Worm (Caenorhabditis elegans) whole organism, L1 larva: ENCODE results near the gene F56H9.9.

Experiments
- egl-27 ChIP-seq, 2 experiments: fragments of 150-350 bp in 1 of 2; sonication (generic microtip); optimal IDR thresholded peaks; 3 replicates each; lab custom pipeline; 2017 to 2018; ENCODE audit warnings: missing biosample characterization in 2 of 2, missing genetic modification characterization in 2 of 2, missing genetic modification reagents in 2 of 2
- elt-3 ChIP-seq, 6 experiments: fragments of 150-350 bp in 1 of 6; sonication (generic microtip); optimal IDR thresholded peaks; 2 replicates each; lab custom pipeline; 2017 to 2018; ENCODE audit warnings: missing biosample characterization in 6 of 6, missing genetic modification characterization in 6 of 6, inconsistent platforms in 1 of 6
- mdl-1 ChIP-seq, 2 experiments: fragments of 150-350 bp; optimal IDR thresholded peaks; 2 replicates each; lab custom pipeline; 2014 to 2017; ENCODE audit warnings: missing biosample characterization in 2 of 2, missing genetic modification characterization in 2 of 2, inconsistent platforms in 1 of 2
- nhr-237 ChIP-seq: fragments of 150-350 bp; optimal IDR thresholded peaks from 2 replicates; lab custom pipeline; 2014; ENCODE audit warnings: missing biosample characterization, missing genetic modification characterization
- tbx-2 ChIP-seq: sonication (generic microtip); optimal IDR thresholded peaks from 2 replicates; lab custom pipeline; 2016; ENCODE audit warnings: missing genetic modification characterization, missing compliant biosample characterization

ce11 chrV:12607113-12607512 lies 17.2 kb downstream of the F56H9.9 start, which contains the start of gene erg-28:
- no peak for TF ChIP-seq nhr-237 (tag; lab: Kevin White, UChicago)
- TF ChIP-seq egl-27 (tag; optimal IDR thresholded peaks at IDR 0.05; lab: Kevin White, UChicago): no peak
- no peak for TF ChIP-seq elt-3 (tag; optimal IDR thresholded peaks at IDR 0.05; lab: Kevin White, UChicago)
- no peak for TF ChIP-seq tbx-2 (tag; lab: Kevin White, UChicago)
- TF ChIP-seq mdl-1 (tag; optimal IDR thresholded peaks at IDR 0.05; lab: Kevin White, UChicago): no peak
